Worm (Caenorhabditis elegans) whole organism, late embryonic: Measurements from ENCODE around the gene vps-18.

ENCODE experiments used
- C08G9.2 ChIP-seq: sonication (generic microtip); optimal IDR thresholded peaks from 2 replicates; lab custom pipeline; 2016; ENCODE audit warnings: mild to moderate bottlenecking, missing genetic modification characterization, moderate library complexity, missing compliant biosample characterization
- K02D7.2 ChIP-seq: sonication (generic microtip); optimal IDR thresholded peaks from 2 replicates; lab custom pipeline; 2017; ENCODE audit warnings: mild to moderate bottlenecking, missing genetic modification characterization, missing compliant biosample characterization
- T23F11.4 ChIP-seq: fragments of 200-800 bp; sonication (Bioruptor generic); optimal IDR thresholded peaks from 2 replicates; lab custom pipeline; 2018; ENCODE audit warnings: mild to moderate bottlenecking, missing genetic modification characterization, missing compliant biosample characterization
- ahr-1 ChIP-seq: sonication (generic microtip); optimal IDR thresholded peaks from 2 replicates; lab custom pipeline; 2016; ENCODE audit warnings: missing genetic modification characterization, missing compliant biosample characterization
- ama-1 ChIP-seq: fragments of 150-350 bp; optimal IDR thresholded peaks from 2 replicates; lab custom pipeline; 2014
- ceh-18 ChIP-seq: sonication (generic microtip); optimal IDR thresholded peaks from 2 replicates; lab custom pipeline; 2016; ENCODE audit warnings: missing genetic modification characterization, missing compliant biosample characterization
- ceh-22 ChIP-seq: sonication (generic microtip); optimal IDR thresholded peaks from 2 replicates; lab custom pipeline; 2017; ENCODE audit warnings: missing biosample characterization, missing genetic modification characterization
- ceh-24 ChIP-seq: sonication (generic microtip); optimal IDR thresholded peaks from 2 replicates; lab custom pipeline; 2016; ENCODE audit warnings: mild to moderate bottlenecking, missing genetic modification characterization, missing compliant biosample characterization
- ceh-34 ChIP-seq: sonication (generic microtip); optimal IDR thresholded peaks from 2 replicates; lab custom pipeline; 2016; ENCODE audit warnings: mild to moderate bottlenecking, missing genetic modification characterization, missing compliant biosample characterization
- dve-1 ChIP-seq: sonication (generic microtip); optimal IDR thresholded peaks from 2 replicates; lab custom pipeline; 2017; ENCODE audit warnings: antibody characterized with exemption, mild to moderate bottlenecking, missing genetic modification characterization, missing compliant biosample characterization
- fax-1 ChIP-seq: sonication (generic microtip); optimal IDR thresholded peaks from 2 replicates; lab custom pipeline; 2016; ENCODE audit warnings: missing genotype, missing genetic modification characterization, missing compliant biosample characterization
- fkh-10 ChIP-seq: fragments of 150-350 bp; optimal IDR thresholded peaks from 2 replicates; lab custom pipeline; 2014; ENCODE audit warnings: missing biosample characterization, missing genetic modification reagents, missing genetic modification characterization
- fkh-6 ChIP-seq: sonication (generic microtip); optimal IDR thresholded peaks from 2 replicates; lab custom pipeline; 2016; ENCODE audit warnings: missing genetic modification characterization, missing compliant biosample characterization
- hlh-8 ChIP-seq: sonication (generic microtip); optimal IDR thresholded peaks from 2 replicates; lab custom pipeline; 2016; ENCODE audit warnings: missing genotype, missing genetic modification characterization, missing compliant biosample characterization
- lim-6 ChIP-seq: sonication (generic microtip); optimal IDR thresholded peaks from 2 replicates; lab custom pipeline; 2016; ENCODE audit warnings: missing genetic modification characterization, missing compliant biosample characterization
- lin-11 ChIP-seq: fragments of 200-800 bp; sonication (Bioruptor generic); optimal IDR thresholded peaks from 2 replicates; lab custom pipeline; 2018; ENCODE audit warnings: mild to moderate bottlenecking, missing genetic modification characterization, missing compliant biosample characterization
- madf-2 ChIP-seq: sonication (generic microtip); optimal IDR thresholded peaks from 2 replicates; lab custom pipeline; 2017; ENCODE audit warnings: missing genetic modification characterization, missing compliant biosample characterization
- mec-3 ChIP-seq: sonication (generic microtip); optimal IDR thresholded peaks from 2 replicates; lab custom pipeline; 2016; ENCODE audit warnings: borderline replicate concordance, missing genetic modification characterization, missing compliant biosample characterization
- nfya-1 ChIP-seq: sonication (generic microtip); optimal IDR thresholded peaks from 2 replicates; lab custom pipeline; 2017; ENCODE audit warnings: missing genetic modification characterization, mild to moderate bottlenecking, missing compliant biosample characterization, antibody characterized with exemption, moderate library complexity
- nhr-11 ChIP-seq: fragments of 150-350 bp; optimal IDR thresholded peaks from 2 replicates; lab custom pipeline; 2014; ENCODE audit warnings: missing biosample characterization, missing genetic modification characterization
- nhr-232 ChIP-seq: sonication (generic microtip); optimal IDR thresholded peaks from 2 replicates; lab custom pipeline; 2016; ENCODE audit warnings: missing genetic modification characterization, missing compliant biosample characterization
- npax-4 ChIP-seq: sonication (generic microtip); optimal IDR thresholded peaks from 2 replicates; lab custom pipeline; 2016; ENCODE audit warnings: missing genetic modification characterization, missing compliant biosample characterization
- pag-3 ChIP-seq: sonication (generic microtip); optimal IDR thresholded peaks from 2 replicates; lab custom pipeline; 2016; ENCODE audit warnings: missing compliant biosample characterization, missing genetic modification characterization, borderline replicate concordance
- pax-1 ChIP-seq: fragments of 150-350 bp; optimal IDR thresholded peaks from 2 replicates; lab custom pipeline; 2014; ENCODE audit warnings: missing biosample characterization, missing genetic modification characterization
- pha-2 ChIP-seq: sonication (generic microtip); optimal IDR thresholded peaks from 2 replicates; lab custom pipeline; 2017; ENCODE audit warnings: mild to moderate bottlenecking, missing genetic modification characterization, missing compliant biosample characterization
- pha-4 ChIP-seq: fragments of 150-350 bp; optimal IDR thresholded peaks from 2 replicates; lab custom pipeline; 2018; ENCODE audit warnings: missing biosample characterization, missing genetic modification reagents, missing genetic modification characterization
- pros-1 ChIP-seq: fragments of 150-350 bp; optimal IDR thresholded peaks from 2 replicates; lab custom pipeline; 2014; ENCODE audit warnings: missing biosample characterization, missing genetic modification reagents, missing genetic modification characterization
- ref-2 ChIP-seq: sonication (generic microtip); optimal IDR thresholded peaks from 2 replicates; lab custom pipeline; 2016; ENCODE audit warnings: missing genetic modification characterization, missing compliant biosample characterization
- rnt-1 ChIP-seq: sonication (generic microtip); optimal IDR thresholded peaks from 2 replicates; lab custom pipeline; 2016; ENCODE audit warnings: missing genetic modification characterization, missing compliant biosample characterization
- sox-4 ChIP-seq: sonication (generic microtip); optimal IDR thresholded peaks from 2 replicates; lab custom pipeline; 2017; ENCODE audit warnings: mild to moderate bottlenecking, missing genetic modification characterization, inconsistent platforms, missing compliant biosample characterization
- syd-9 ChIP-seq: sonication (generic microtip); optimal IDR thresholded peaks from 2 replicates; lab custom pipeline; 2016; ENCODE audit warnings: mild to moderate bottlenecking, missing genetic modification characterization, moderate library complexity, missing compliant biosample characterization
- unc-3 ChIP-seq, 2 experiments: fragments of 200-800 bp in 1 of 2; sonication (Bioruptor generic) in 1 of 2; sonication (generic microtip) in 1 of 2; conservative IDR thresholded peaks in 1 of 2; optimal IDR thresholded peaks in 1 of 2; 2 replicates each; pipeline versions ENCODE4 v1.3.6 to Lab custom; 2016 to 2022; ENCODE audit warnings: missing compliant biosample characterization in 2 of 2, missing genetic modification characterization in 2 of 2, missing genetic modification reagents in 1 of 2
- unc-42 ChIP-seq: sonication (generic microtip); optimal IDR thresholded peaks from 2 replicates; lab custom pipeline; 2016; ENCODE audit warnings: missing genotype, missing genetic modification characterization, missing compliant biosample characterization
- unc-55 ChIP-seq: sonication (generic microtip); optimal IDR thresholded peaks from 2 replicates; lab custom pipeline; 2017; ENCODE audit warnings: missing biosample characterization, missing genetic modification reagents, missing genetic modification characterization
- ztf-16 ChIP-seq: sonication (generic microtip); optimal IDR thresholded peaks from 2 replicates; lab custom pipeline; 2017; ENCODE audit warnings: missing genetic modification characterization, missing compliant biosample characterization

Gene vps-18

DNA sequence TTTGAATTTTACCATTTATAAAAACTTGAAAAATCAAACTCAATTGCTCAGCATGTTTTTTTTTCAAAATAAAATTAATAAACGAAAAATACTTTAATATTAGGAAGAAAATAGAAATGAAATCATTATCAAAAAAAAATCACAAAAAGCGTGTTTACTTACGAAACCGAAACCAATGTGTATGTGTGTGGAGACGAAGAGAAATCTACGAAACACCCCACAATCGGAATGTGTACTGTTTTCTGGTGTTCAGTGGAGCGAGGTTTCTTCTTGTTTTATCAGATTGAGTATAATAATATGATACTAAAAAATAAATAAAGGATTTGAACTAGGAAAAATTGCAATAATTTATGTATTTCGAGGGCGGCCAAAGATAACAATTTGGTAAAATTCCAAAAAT lies 46.7 kb downstream of the vps-18 start:
- TF ChIP-seq syd-9 (tag; lab: Kevin White, UChicago) (no peak), unc-42 (no peak), sox-4 (no peak), pha-2 (tag; lab: Kevin White, UChicago) (no peak), pag-3 (tag; lab: Kevin White, UChicago) (no peak), nfya-1 (no peak), dve-1 (tag; lab: Kevin White, UChicago) (no peak), ceh-22 (tag; lab: Kevin White, UChicago) (no peak), mec-3 (tag; lab: Kevin White, UChicago) (no peak), ceh-18 (tag; lab: Kevin White, UChicago) (no peak), K02D7.2 (tag; lab: Kevin White, UChicago) (no peak), fkh-10 (GFP tag; lab: Kevin White, UChicago) (no peak), fkh-6 (tag; lab: Kevin White, UChicago) (no peak), npax-4 (no peak), hlh-8 (tag; lab: Kevin White, UChicago) (no peak), lin-11 (no peak), pha-4 (tag; lab: Kevin White, UChicago) (no peak), ceh-24 (tag; lab: Kevin White, UChicago) (no peak), pax-1 (no peak), nhr-11 (tag; lab: Kevin White, UChicago) (no peak)

DNA sequence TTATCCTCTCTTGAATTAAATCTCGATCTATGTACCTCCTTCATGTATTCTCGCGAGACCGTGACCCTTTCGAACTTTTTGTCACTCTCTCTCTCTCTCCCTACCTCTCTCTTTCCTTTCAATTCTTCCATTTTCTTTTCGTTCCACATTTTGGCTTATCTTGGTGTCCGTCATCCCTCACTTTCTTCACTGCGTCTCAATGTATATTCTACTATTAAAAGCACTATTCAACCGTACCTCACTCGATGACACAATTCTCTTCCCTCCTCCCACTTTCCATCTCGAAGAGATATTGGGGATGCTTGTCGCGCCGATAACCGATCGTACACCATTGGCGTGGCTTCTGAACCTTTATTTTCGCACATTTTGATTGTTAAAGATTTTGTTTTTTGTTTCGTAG lies 49.8 kb downstream of the vps-18 start:
- TF ChIP-seq T23F11.4 (no peak), ztf-16 (no peak), sox-4 (no peak), lin-11 (no peak), unc-3 (GFP tag; conservative IDR thresholded peaks at IDR 0.05; lab: Robert Waterston, UW) (no peak), unc-3 (tag; optimal IDR thresholded peaks at IDR 0.05; lab: Kevin White, UChicago) (no peak), pros-1 (tag; lab: Kevin White, UChicago) (no peak), ref-2 (tag; lab: Kevin White, UChicago) (peak; percentile 1), madf-2 (tag; lab: Kevin White, UChicago) (no peak), ama-1 (lab: Kevin White, UChicago) (no peak)

ce11 chrII:4511911-4512310 lies 51.0 kb downstream of the vps-18 start, which contains the start of gene cyp-23A1:
TSS of gene cyp-23A1 (plus strand) at chrII:4512211.
- no peak for TF ChIP-seq pros-1 (tag; lab: Kevin White, UChicago)
- no peak for TF ChIP-seq lim-6 (tag; lab: Kevin White, UChicago)
- TF ChIP-seq fkh-6 (tag; lab: Kevin White, UChicago) = no peak
- TF ChIP-seq madf-2 (tag; lab: Kevin White, UChicago) = no peak
- no peak for TF ChIP-seq hlh-8 (tag; lab: Kevin White, UChicago)
- TF ChIP-seq nhr-11 (tag; lab: Kevin White, UChicago) = no peak
- TF ChIP-seq C08G9.2 (tag; lab: Kevin White, UChicago) = no peak
- no peak for TF ChIP-seq nhr-232 (tag; lab: Kevin White, UChicago)
- no peak for TF ChIP-seq pax-1
- TF ChIP-seq ref-2 (tag; lab: Kevin White, UChicago) = no peak
- TF ChIP-seq ceh-18 (tag; lab: Kevin White, UChicago) = no peak
- TF ChIP-seq sox-4 = no peak
- TF ChIP-seq ahr-1 (tag; lab: Kevin White, UChicago) = no peak
- TF ChIP-seq fax-1 (tag; lab: Kevin White, UChicago) = no peak
- TF ChIP-seq mec-3 (tag; lab: Kevin White, UChicago) = no peak

DNA sequence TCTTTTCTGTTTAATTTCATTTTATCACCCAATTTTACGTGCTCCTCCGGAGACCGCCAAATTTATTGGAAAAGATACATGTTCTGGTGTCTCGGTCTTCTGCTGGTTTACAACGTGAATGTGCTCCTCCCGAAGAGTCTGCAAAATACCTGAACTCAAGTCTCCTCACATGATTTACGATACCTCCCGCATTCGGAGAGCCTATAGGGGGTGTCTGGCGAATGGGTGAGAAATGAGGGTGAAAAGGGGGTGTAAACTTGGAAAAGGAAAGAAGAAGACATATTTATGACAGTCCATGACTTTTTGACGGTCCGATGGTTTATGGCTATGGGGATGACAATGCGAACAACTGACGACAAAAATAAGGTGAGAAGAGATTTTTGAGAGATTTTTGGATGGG lies 55.4 kb downstream of the vps-18 start:
- TF ChIP-seq syd-9 (tag; lab: Kevin White, UChicago) = no peak
- TF ChIP-seq unc-55 (GFP tag; lab: Kevin White, UChicago) = peak; percentile 36
- peak; percentile 18 for TF ChIP-seq rnt-1 (tag; lab: Kevin White, UChicago)
- peak; percentile 40 for TF ChIP-seq ceh-34 (tag; lab: Kevin White, UChicago)
- TF ChIP-seq pha-2 (tag; lab: Kevin White, UChicago) = no peak
- no peak for TF ChIP-seq ceh-18 (tag; lab: Kevin White, UChicago)
- TF ChIP-seq dve-1 (tag; lab: Kevin White, UChicago) = no peak
- peak; percentile 53 for TF ChIP-seq ama-1 (lab: Kevin White, UChicago)
